Fruit fly (Drosophila melanogaster): ENCODE measurements around the gene pll.

Gene pll

DNA sequence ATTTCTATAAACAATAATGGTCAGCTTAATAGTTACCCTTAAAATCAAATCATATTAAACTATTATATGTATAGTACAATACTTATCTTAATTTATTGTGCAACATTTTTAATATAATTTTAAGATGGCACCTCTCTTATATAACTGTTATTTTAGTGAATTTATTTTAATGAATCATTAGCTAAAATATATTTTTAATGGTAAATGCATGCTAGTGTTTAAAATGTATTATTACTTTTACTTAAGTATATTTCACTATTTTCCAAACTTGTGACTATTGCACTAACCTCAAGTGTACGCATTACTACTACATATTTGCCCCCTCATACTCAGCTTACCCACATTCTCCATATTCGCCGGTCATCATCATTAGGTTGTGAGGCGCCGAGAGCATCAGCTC lies 6.7 kb downstream of the pll start (continued):
- TF ChIP-seq bbx (GFP tag; IDR thresholded peaks at IDR 0.05; ENCODE audit: partially characterized antibody) (no peak), D19B (GFP tag; optimal IDR thresholded peaks at IDR 0.05) (peak; percentile 10), sc (optimal IDR thresholded peaks at IDR 0.05) (no peak), sc (GFP tag; optimal IDR thresholded peaks at IDR 0.05) (peak; percentile 39)

DNA sequence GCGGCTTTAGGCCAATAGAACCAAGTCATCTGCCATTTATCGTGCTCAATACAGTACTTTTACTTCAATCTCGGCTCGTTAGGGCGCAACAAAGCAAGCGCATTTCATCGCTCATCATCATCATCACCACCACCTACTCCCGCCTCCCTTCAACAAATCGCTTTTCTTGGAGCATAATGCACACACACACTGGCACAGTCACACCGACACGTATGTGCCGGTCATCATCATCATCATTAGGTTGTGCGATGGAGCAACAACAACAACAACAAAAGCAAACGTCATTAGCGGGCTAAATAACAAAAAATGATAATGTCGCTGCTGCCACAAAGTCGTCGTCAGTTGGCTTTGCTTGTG lies 7.6 kb downstream of the pll start:
- no peak for TF ChIP-seq Drgx (GFP tag; IDR thresholded peaks at IDR 0.05)
- 0 out of 3 replicates have a peak, but pooled peaks have one; percentile 33 for TF ChIP-seq CG34224 (GFP tag; IDR thresholded peaks at IDR 0.05; ENCODE audit: partially characterized antibody)
- TF ChIP-seq Atf6 (GFP tag; IDR thresholded peaks at IDR 0.05): no peak
- no peak for TF ChIP-seq CG12942 (GFP tag; optimal IDR thresholded peaks at IDR 0.05)
- TF ChIP-seq CG10209 (GFP tag; optimal IDR thresholded peaks at IDR 0.05): no peak
- TF ChIP-seq CG9215 (GFP tag; IDR thresholded peaks at IDR 0.05): peak; percentile 26; the same call in 1 of the 2 replicates
- 0 out of 2 replicates have a peak, but pooled peaks have one; percentile 13 for TF ChIP-seq rib (GFP tag; IDR thresholded peaks at IDR 0.05)
- peak; percentile 8 for TF ChIP-seq Blimp-1 (GFP tag; optimal IDR thresholded peaks at IDR 0.05)
- TF ChIP-seq ci (GFP tag; IDR thresholded peaks at IDR 0.05): peak; percentile 52; the same call in 1 of the 3 replicates
- peak; percentile 47 for TF ChIP-seq Myb (GFP tag; optimal IDR thresholded peaks at IDR 0.05)
- TF ChIP-seq CG8478 (optimal IDR thresholded peaks at IDR 0.05): peak; percentile 91
- TF ChIP-seq corto (GFP tag; optimal IDR thresholded peaks at IDR 0.05): no peak
- TF ChIP-seq CG16815 (GFP tag; optimal IDR thresholded peaks at IDR 0.05): no peak
- TF ChIP-seq CG8359 (GFP tag; optimal IDR thresholded peaks at IDR 0.05; ENCODE audit: borderline replicate concordance): no peak
- no peak for TF ChIP-seq caup (GFP tag; optimal IDR thresholded peaks at IDR 0.05; ENCODE audit: severe bottlenecking)
- peak; percentile 0 for TF ChIP-seq Sin3A (optimal IDR thresholded peaks at IDR 0.05)
- TF ChIP-seq CG17186 (GFP tag; optimal IDR thresholded peaks at IDR 0.05): peak; percentile 8
- peak in 1 of 2 experiments; percentile 23 for TF ChIP-seq Trl (optimal IDR thresholded peaks at IDR 0.05)
- TF ChIP-seq Trl (GFP tag; optimal IDR thresholded peaks at IDR 0.05): no peak
- peak in 1 of 2 experiments; percentile 17 for TF ChIP-seq chif (GFP tag; optimal IDR thresholded peaks at IDR 0.05)
- peak; percentile 56; the same call in 2 of the 3 replicates for TF ChIP-seq CG34422 (GFP tag; IDR thresholded peaks at IDR 0.05)
- TF ChIP-seq ato (GFP tag; IDR thresholded peaks at IDR 0.05; ENCODE audit: partially characterized antibody): 0 out of 2 replicates have a peak, but pooled peaks have one; percentile 4
- TF ChIP-seq sr (GFP tag; IDR thresholded peaks at IDR 0.05): no peak
- no peak for TF ChIP-seq p53 (GFP tag; optimal IDR thresholded peaks at IDR 0.05)
- TF ChIP-seq yki (optimal IDR thresholded peaks at IDR 0.05): no peak
- TF ChIP-seq CG11398 (GFP tag; optimal IDR thresholded peaks at IDR 0.05): no peak
- TF ChIP-seq pzg (GFP tag; optimal IDR thresholded peaks at IDR 0.05): peak; percentile 10
- peak; percentile 17 for TF ChIP-seq CrebB (tag; optimal IDR thresholded peaks at IDR 0.05)
- no peak for TF ChIP-seq nom (GFP tag; optimal IDR thresholded peaks at IDR 0.05)
- no peak for TF ChIP-seq Optix (GFP tag; IDR thresholded peaks at IDR 0.05)
- no peak for TF ChIP-seq bowl (GFP tag; IDR thresholded peaks at IDR 0.05)
- no peak for TF ChIP-seq en (GFP tag; optimal IDR thresholded peaks at IDR 0.05)
- TF ChIP-seq bbx (GFP tag; IDR thresholded peaks at IDR 0.05; ENCODE audit: partially characterized antibody): no peak
- no peak for TF ChIP-seq HLH3B (GFP tag; IDR thresholded peaks at IDR 0.05)
- TF ChIP-seq tin (GFP tag; optimal IDR thresholded peaks at IDR 0.05): no peak
- TF ChIP-seq CG3281 (GFP tag; optimal IDR thresholded peaks at IDR 0.05): peak; percentile 5
- TF ChIP-seq CG7786 (GFP tag; optimal IDR thresholded peaks at IDR 0.05): no peak
- TF ChIP-seq CG2116 (GFP tag; optimal IDR thresholded peaks at IDR 0.05): no peak
- no peak for TF ChIP-seq emc (GFP tag; optimal IDR thresholded peaks at IDR 0.05)
- no peak for TF ChIP-seq CG15696 (tag; optimal IDR thresholded peaks at IDR 0.05)
- no peak for TF ChIP-seq Med (GFP tag)
- TF ChIP-seq kay (GFP tag; optimal IDR thresholded peaks at IDR 0.05): peak; percentile 38
- peak; percentile 39 for TF ChIP-seq Elba2 (GFP tag; optimal IDR thresholded peaks at IDR 0.05)
- no peak for TF ChIP-seq CG12219 (GFP tag; optimal IDR thresholded peaks at IDR 0.05)
- TF ChIP-seq nerfin-1 (tag; optimal IDR thresholded peaks at IDR 0.05): no peak
- TF ChIP-seq cg (GFP tag; optimal IDR thresholded peaks at IDR 0.05): peak; percentile 70
- TF ChIP-seq CG11085 (GFP tag; IDR thresholded peaks at IDR 0.05): no peak
- TF ChIP-seq Sry-δ (GFP tag; optimal IDR thresholded peaks at IDR 0.05): peak; percentile 16

Data from whole organism, embryonic.